Worm (Caenorhabditis elegans) whole organism, L4 larva: ENCODE measurements around the gene mrps-28.
A peak's percentile ranks its signal among the peaks of the same experiment; 100 is the strongest.

Experiments
- T20F7.1 ChIP-seq: fragments of 200-800 bp; sonication (Bioruptor generic); optimal IDR thresholded peaks from 2 replicates; lab custom pipeline; 2018; ENCODE audit warnings: mild to moderate bottlenecking, missing genetic modification characterization, missing compliant biosample characterization
- T26A8.4 ChIP-seq: fragments of 200-800 bp; sonication (Bioruptor generic); IDR thresholded peaks from 2 replicates; pipeline ENCODE4 v1.3.6; 2022; ENCODE audit warnings: missing genetic modification characterization, missing compliant biosample characterization
- Y48G9A.11 ChIP-seq: fragments of 200-800 bp; sonication (Bioruptor generic); IDR thresholded peaks from 2 replicates; pipeline ENCODE4 v1.3.6; 2022; ENCODE audit warnings: missing genetic modification reagents, missing genetic modification characterization, missing compliant biosample characterization
- ZK546.5 ChIP-seq, 2 experiments: sonication (generic microtip); optimal IDR thresholded peaks; 2 replicates each; lab custom pipeline; 2017; ENCODE audit warnings: missing biosample characterization in 2 of 2, missing genetic modification characterization in 2 of 2
- aha-1 ChIP-seq: fragments of 150-350 bp; peaks from one replicate; lab custom pipeline; 2014; ENCODE audit warnings: missing biosample characterization, missing genetic modification characterization
- attf-4 ChIP-seq: sonication (generic microtip); optimal IDR thresholded peaks from 3 replicates; lab custom pipeline; 2017; ENCODE audit warnings: missing biosample characterization, missing genetic modification characterization
- ceh-28 ChIP-seq: fragments of 150-350 bp; optimal IDR thresholded peaks from 2 replicates; lab custom pipeline; 2014; ENCODE audit warnings: missing biosample characterization, missing genetic modification reagents, missing genetic modification characterization
- daf-16 ChIP-seq, 3 experiments: sonication (generic microtip); optimal IDR thresholded peaks; 2 replicates each; lab custom pipeline; 2016 to 2017; ENCODE audit warnings: missing genetic modification characterization in 3 of 3, missing genetic modification reagents in 3 of 3, mild to moderate bottlenecking in 2 of 3, missing compliant biosample characterization in 2 of 3, missing biosample characterization in 1 of 3, moderate library complexity in 1 of 3
- dmd-6 ChIP-seq: fragments of 200-800 bp; sonication (Bioruptor generic); IDR thresholded peaks from 2 replicates; pipeline ENCODE4 v1.3.6; 2022; ENCODE audit warnings: missing genetic modification reagents, missing genetic modification characterization, missing compliant biosample characterization
- dpl-1 ChIP-seq: fragments of 150-350 bp; optimal IDR thresholded peaks from 2 replicates; lab custom pipeline; 2014; ENCODE audit warnings: missing biosample characterization, missing genetic modification reagents, missing genetic modification characterization
- dve-1 ChIP-seq: sonication (generic microtip); optimal IDR thresholded peaks from 2 replicates; lab custom pipeline; 2017; ENCODE audit warnings: antibody characterized with exemption, mild to moderate bottlenecking, missing genetic modification characterization, missing compliant biosample characterization; ENCODE audit not compliant: insufficient read depth
- egl-43 ChIP-seq: fragments of 200-800 bp; sonication (Bioruptor generic); IDR thresholded peaks from 2 replicates; pipeline ENCODE4 v1.3.6; 2022; ENCODE audit warnings: missing genetic modification reagents, missing genetic modification characterization, missing compliant biosample characterization
- fos-1 ChIP-seq: fragments of 150-350 bp; optimal IDR thresholded peaks from 2 replicates; lab custom pipeline; 2014; ENCODE audit warnings: missing biosample characterization, missing genetic modification characterization
- hmg-1.1 ChIP-seq: fragments of 200-800 bp; sonication (Bioruptor generic); IDR thresholded peaks from 2 replicates; pipeline ENCODE4 v1.3.6; 2022; ENCODE audit warnings: missing genetic modification reagents, missing genetic modification characterization, missing compliant biosample characterization
- lin-13 ChIP-seq: fragments of 150-350 bp; optimal IDR thresholded peaks from 2 replicates; lab custom pipeline; 2014; ENCODE audit warnings: missing biosample characterization, missing genetic modification reagents, missing genetic modification characterization
- lin-15B ChIP-seq: fragments of 150-350 bp; sonication (generic microtip); optimal IDR thresholded peaks from 3 replicates; lab custom pipeline; 2014; ENCODE audit warnings: missing biosample characterization, missing genetic modification characterization
- lin-29 ChIP-seq: fragments of 200-800 bp; sonication (Bioruptor generic); IDR thresholded peaks from 2 replicates; pipeline ENCODE4 v1.3.6; 2022; ENCODE audit warnings: missing genetic modification reagents, missing genetic modification characterization, missing compliant biosample characterization
- lin-38 ChIP-seq: fragments of 200-800 bp; sonication (Bioruptor generic); IDR thresholded peaks from 2 replicates; pipeline ENCODE4 v1.3.6; 2022; ENCODE audit warnings: missing genetic modification reagents, missing genetic modification characterization, missing compliant biosample characterization
- lin-39 ChIP-seq: fragments of 150-350 bp; optimal IDR thresholded peaks from 2 replicates; lab custom pipeline; 2014; ENCODE audit warnings: missing biosample characterization, missing genetic modification reagents, missing genetic modification characterization
- lsy-2 ChIP-seq, 2 experiments: fragments of 150-350 bp in 1 of 2; sonication (generic microtip) in 1 of 2; optimal IDR thresholded peaks; 2 replicates each; lab custom pipeline; 2014 to 2017; ENCODE audit warnings: missing biosample characterization in 2 of 2, missing genetic modification characterization in 2 of 2
- madf-9 ChIP-seq: fragments of 200-800 bp; sonication (Bioruptor generic); conservative IDR thresholded peaks from 2 replicates; pipeline ENCODE4 v1.3.6; 2022; ENCODE audit warnings: missing genetic modification reagents, missing genetic modification characterization, missing compliant biosample characterization
- mep-1 ChIP-seq: fragments of 150-350 bp; sonication (generic microtip); optimal IDR thresholded peaks from 3 replicates; lab custom pipeline; 2014; ENCODE audit warnings: missing biosample characterization, missing genetic modification characterization
- mes-2 ChIP-seq: sonication (generic microtip); optimal IDR thresholded peaks from 2 replicates; lab custom pipeline; 2016; ENCODE audit warnings: missing genotype, mild to moderate bottlenecking, missing genetic modification characterization, missing compliant biosample characterization; ENCODE audit not compliant: poor library complexity, severe bottlenecking
- nhr-10 ChIP-seq: fragments of 150-350 bp; optimal IDR thresholded peaks from 2 replicates; lab custom pipeline; 2014; ENCODE audit warnings: missing biosample characterization, missing genetic modification characterization
- nhr-11 ChIP-seq: fragments of 150-350 bp; optimal IDR thresholded peaks from 2 replicates; lab custom pipeline; 2014; ENCODE audit warnings: missing biosample characterization, missing genetic modification characterization
- pqm-1 ChIP-seq: sonication (generic microtip); optimal IDR thresholded peaks from 2 replicates; lab custom pipeline; 2017; ENCODE audit warnings: missing biosample characterization, missing genetic modification characterization
- rbr-2 ChIP-seq: sonication (generic microtip); optimal IDR thresholded peaks from 2 replicates; lab custom pipeline; 2016; ENCODE audit warnings: missing genotype, missing genetic modification characterization, missing compliant biosample characterization
- set-16 ChIP-seq: fragments of 200-800 bp; sonication (Bioruptor generic); IDR thresholded peaks from 2 replicates; pipeline ENCODE4 v1.3.6; 2022; ENCODE audit warnings: missing genetic modification reagents, missing genetic modification characterization, missing compliant biosample characterization
- skn-1 ChIP-seq: fragments of 150-350 bp; optimal IDR thresholded peaks from 2 replicates; lab custom pipeline; 2014; ENCODE audit warnings: missing biosample characterization, missing genetic modification characterization
- spr-1 ChIP-seq: sonication (generic microtip); optimal IDR thresholded peaks from 2 replicates; lab custom pipeline; 2016; ENCODE audit warnings: mild to moderate bottlenecking, missing genetic modification characterization, missing compliant biosample characterization
- spr-3 ChIP-seq: fragments of 200-800 bp; sonication (Bioruptor generic); optimal IDR thresholded peaks from 2 replicates; lab custom pipeline; 2018; ENCODE audit warnings: mild to moderate bottlenecking, missing genetic modification characterization, missing compliant biosample characterization
- unc-130 ChIP-seq: sonication (generic microtip); optimal IDR thresholded peaks from 2 replicates; lab custom pipeline; 2016; ENCODE audit warnings: missing genetic modification reagents, missing genetic modification characterization, missing compliant biosample characterization
- zfp-3 ChIP-seq: fragments of 200-800 bp; sonication (Bioruptor generic); conservative IDR thresholded peaks from 2 replicates; pipeline ENCODE4 v1.3.6; 2022; ENCODE audit warnings: missing genetic modification reagents, missing genetic modification characterization, missing compliant biosample characterization
- ztf-11 ChIP-seq: fragments of 150-350 bp; optimal IDR thresholded peaks from 2 replicates; lab custom pipeline; 2014; ENCODE audit warnings: missing biosample characterization, missing genetic modification characterization
- ztf-7 ChIP-seq: fragments of 150-350 bp; optimal IDR thresholded peaks from 2 replicates; lab custom pipeline; 2014; ENCODE audit warnings: missing biosample characterization, missing genetic modification characterization

The mrps-28 gene

DNA sequence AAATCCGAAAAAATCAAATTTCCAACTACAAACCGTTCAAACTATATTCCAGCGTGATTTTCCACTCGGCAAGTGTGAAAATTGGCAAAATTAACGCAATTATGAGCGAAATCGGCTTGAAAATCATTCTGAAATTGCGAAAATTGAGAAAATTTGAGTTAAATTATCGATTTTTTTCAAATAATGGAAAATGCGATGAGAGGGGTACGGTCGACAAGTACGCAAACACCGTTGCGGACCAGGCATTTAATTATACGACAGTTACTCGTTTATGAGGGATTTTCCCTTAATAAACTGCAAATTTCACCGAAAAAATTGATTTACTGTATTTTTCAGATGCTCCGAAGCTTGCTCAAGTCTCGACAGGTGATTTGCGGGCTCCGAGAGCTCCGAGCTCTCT lies at the start of gene mrps-28, which contains the start of gene Y43F8C.7:
Gene mrps-28 (plus strand): TSS at position 337 of the 400 bp plus-strand sequence.
Gene Y43F8C.7 (minus strand): TSS at position 128 of the 400 bp plus-strand sequence.
- peak; percentile 42 for TF ChIP-seq ceh-28 (tag; lab: Kevin White, UChicago)
- peak; percentile 31 for TF ChIP-seq dve-1 (tag; lab: Kevin White, UChicago)
- TF ChIP-seq mep-1 (tag; lab: Kevin White, UChicago), result peak; percentile 9
- no peak for TF ChIP-seq unc-130 (GFP tag; lab: Kevin White, UChicago)
- TF ChIP-seq lin-15B (tag; lab: Kevin White, UChicago), result no peak
- no peak for TF ChIP-seq daf-16 (GFP tag; optimal IDR thresholded peaks at IDR 0.05; lab: Kevin White, UChicago)
- peak; percentile 25 for TF ChIP-seq daf-16 (tag; optimal IDR thresholded peaks at IDR 0.05; lab: Kevin White, UChicago)
- peak; percentile 58 for TF ChIP-seq mes-2
- no peak for TF ChIP-seq lin-39 (tag; lab: Kevin White, UChicago)
- no peak for TF ChIP-seq madf-9 (GFP tag; lab: Robert Waterston, UW)
- peak; percentile 55 for TF ChIP-seq dpl-1 (GFP tag; lab: Kevin White, UChicago)
- no peak for TF ChIP-seq rbr-2 (tag; lab: Kevin White, UChicago)
- no peak for TF ChIP-seq spr-3 (GFP tag; lab: Kevin White, UChicago)
- TF ChIP-seq spr-1 (tag; lab: Kevin White, UChicago), result no peak
- TF ChIP-seq attf-4, result no peak
- no peak for TF ChIP-seq T20F7.1
- 0 out of 2 replicates have a peak, but pooled peaks have one; percentile 15 for TF ChIP-seq dmd-6
- TF ChIP-seq nhr-11 (tag; lab: Kevin White, UChicago), result peak; percentile 5
- no peak for TF ChIP-seq nhr-10 (tag; lab: Kevin White, UChicago)
- peak; percentile 85 to 98 for TF ChIP-seq lsy-2 (tag; optimal IDR thresholded peaks at IDR 0.05; lab: Kevin White, UChicago)
- 0 out of 2 replicates have a peak, but pooled peaks have one; percentile 10 for TF ChIP-seq hmg-1.1 (GFP tag; lab: Robert Waterston, UW)

DNA sequence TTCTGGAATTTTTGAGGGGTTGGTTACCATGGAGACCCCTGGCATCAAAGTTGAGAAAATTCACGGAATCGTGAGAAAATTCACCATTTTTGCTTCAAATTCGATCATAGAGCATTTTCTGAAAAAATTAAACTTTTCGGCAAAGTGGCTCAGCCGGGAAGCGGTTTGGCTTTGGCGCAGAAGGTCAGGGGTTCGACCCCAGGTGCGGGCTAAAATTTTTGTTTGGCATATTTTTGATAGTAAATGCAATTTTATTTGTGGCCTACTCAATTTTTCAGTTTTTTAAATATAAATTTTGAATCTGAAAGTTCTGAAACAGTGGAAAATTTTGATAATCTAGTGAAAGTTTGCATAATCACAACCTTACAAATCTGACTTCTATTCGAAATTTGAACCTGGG lies 45.0 kb upstream of the mrps-28 start:
- TF ChIP-seq fos-1 (tag; lab: Kevin White, UChicago) (no peak), aha-1 (tag; lab: Kevin White, UChicago) (peak; percentile 96), T26A8.4 (GFP tag; lab: Robert Waterston, UW) (no peak)

DNA sequence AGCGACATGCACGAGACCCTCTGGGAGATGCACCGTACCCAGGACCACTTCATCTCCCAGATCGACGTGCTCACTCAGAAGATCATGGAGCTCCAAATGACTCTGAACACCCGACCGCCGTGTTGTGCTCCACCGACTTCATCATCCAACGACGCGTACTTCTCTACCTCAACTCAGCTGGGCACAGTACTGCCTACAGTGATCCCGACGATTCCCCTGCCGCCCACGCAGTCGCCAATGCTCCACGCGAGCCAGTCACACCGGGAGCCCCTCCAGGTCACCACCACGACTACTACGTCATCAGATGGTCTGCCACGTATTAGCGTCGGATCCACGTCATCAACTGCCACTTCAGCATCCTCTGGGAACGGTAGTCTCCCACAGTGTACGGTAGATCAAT lies 38.6 kb upstream of the mrps-28 start:
- no peak for TF ChIP-seq zfp-3 (GFP tag; lab: Robert Waterston, UW)
- no peak for TF ChIP-seq aha-1 (tag; lab: Kevin White, UChicago)
- no peak for TF ChIP-seq ZK546.5 (tag; optimal IDR thresholded peaks at IDR 0.05; lab: Kevin White, UChicago)
- TF ChIP-seq madf-9 (GFP tag; lab: Robert Waterston, UW), result no peak
- TF ChIP-seq egl-43 (GFP tag; lab: Robert Waterston, UW), result peak; percentile 66; the same call in 1 of the 2 replicates
- TF ChIP-seq T20F7.1, result no peak
- no peak for TF ChIP-seq ztf-7 (tag; lab: Kevin White, UChicago)
- TF ChIP-seq set-16 (GFP tag; lab: Robert Waterston, UW), result peak; percentile 75
- TF ChIP-seq Y48G9A.11 (GFP tag; lab: Robert Waterston, UW), result no peak
- TF ChIP-seq, all 104 proteins: peak for 2

DNA sequence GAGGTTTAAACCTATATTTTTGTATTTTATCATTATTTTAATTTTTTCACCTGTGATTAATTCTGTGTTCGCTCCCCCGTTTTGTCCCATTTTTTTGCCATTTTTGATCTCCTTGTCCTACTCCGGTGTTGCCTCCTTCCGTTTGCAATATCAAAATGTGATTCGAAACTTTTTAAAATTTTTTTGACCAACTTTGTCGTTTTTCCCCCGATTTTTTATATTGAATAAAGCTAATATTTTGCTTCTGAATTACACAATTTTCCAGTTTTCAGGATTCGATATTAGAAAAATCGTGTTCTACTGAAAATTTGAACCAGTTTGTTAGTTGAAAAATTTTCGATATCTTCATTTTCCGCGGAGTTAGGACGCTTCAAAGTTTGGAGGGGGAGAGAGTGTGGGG lies 38.2 kb upstream of the mrps-28 start, which contains the start of gene nlp-25:
Gene nlp-25 (plus strand): TSS at position 301 of the 400 bp plus-strand sequence.
- TF ChIP-seq zfp-3 (GFP tag; lab: Robert Waterston, UW) (no peak), daf-16 (GFP tag; optimal IDR thresholded peaks at IDR 0.05; lab: Kevin White, UChicago) (no peak), daf-16 (tag; optimal IDR thresholded peaks at IDR 0.05; lab: Kevin White, UChicago) (no peak), dpl-1 (GFP tag; lab: Kevin White, UChicago) (no peak), ztf-11 (no peak), pqm-1 (tag; lab: Kevin White, UChicago) (no peak), lin-29 (GFP tag; lab: Robert Waterston, UW) (no peak), lin-13 (no peak), lin-38 (GFP tag; lab: Robert Waterston, UW) (no peak), skn-1 (no peak)
- TF ChIP-seq, all 104 proteins: peak for 0
